Fruit fly (Drosophila melanogaster): ENCODE data around the gene Sec71.

dm6 chr2L:13776928-13777686, 16.2 kb upstream of the Sec71 start:
- TF ChIP-seq Clk (GFP tag; optimal IDR thresholded peaks at IDR 0.05) (no peak), kay (GFP tag; ENCODE audit: borderline replicate concordance) (no peak), Mnt (GFP tag; optimal IDR thresholded peaks at IDR 0.05) (no peak), cic (GFP tag; optimal IDR thresholded peaks at IDR 0.05) (no peak)

Data from whole organism, adult.